Fruit fly (Drosophila melanogaster) whole organism, pupa: ENCODE measurements around the gene Ubc87F.

Experiments used
- CG14655 ChIP-seq: fragments of 200-800 bp; sonication (Bioruptor generic); optimal IDR thresholded peaks from 3 replicates; lab custom pipeline; 2017; ENCODE audit warnings: mild to moderate bottlenecking, missing biosample characterization, missing genetic modification reagents, missing genetic modification characterization
- CG4496 ChIP-seq: fragments of 200-800 bp; sonication (Bioruptor generic); IDR thresholded peaks from 3 replicates; pipeline ENCODE4 v1.3.6; 2022; ENCODE audit warnings: missing biosample characterization, missing genetic modification characterization
- CG8159 ChIP-seq: fragments of 200-800 bp; sonication (Bioruptor generic); optimal IDR thresholded peaks from 3 replicates; lab custom pipeline; 2018; ENCODE audit warnings: missing biosample characterization, mild to moderate bottlenecking, missing genetic modification characterization, moderate library complexity
- D1 ChIP-seq: fragments of 200-800 bp; sonication (Bioruptor generic); optimal IDR thresholded peaks from 2 replicates; lab custom pipeline; 2018; ENCODE audit warnings: missing biosample characterization, mild to moderate bottlenecking, missing genetic modification characterization, moderate library complexity
- Pif1A ChIP-seq: fragments of 200-800 bp; sonication (Bioruptor generic); optimal IDR thresholded peaks from 3 replicates; lab custom pipeline; 2016; ENCODE audit warnings: missing biosample characterization, missing genetic modification characterization
- Pif1B ChIP-seq: fragments of 200-800 bp; sonication (Bioruptor generic); optimal IDR thresholded peaks from 3 replicates; lab custom pipeline; 2016; ENCODE audit warnings: missing biosample characterization, missing genetic modification characterization
- rn ChIP-seq: fragments of 200-800 bp; sonication (Bioruptor generic); IDR thresholded peaks from 2 replicates; pipeline ENCODE4 v1.3.6; 2022; ENCODE audit warnings: missing biosample characterization, missing genetic modification characterization

dm6 chr3R:13700192-13700591, 17.8 kb downstream of the Ubc87F start, which contains the start of gene ninaB:
- no peak for TF ChIP-seq CG8159 (tag; lab: Kevin White, UChicago)
- no peak for TF ChIP-seq rn (GFP tag; lab: Robert Waterston, UW)
- no peak for TF ChIP-seq CG14655 (GFP tag; lab: Kevin White, UChicago)
- no peak for TF ChIP-seq CG4496 (GFP tag; lab: Robert Waterston, UW)
- no peak for TF ChIP-seq Pif1A
- no peak for TF ChIP-seq D1 (tag; lab: Kevin White, UChicago)
- TF ChIP-seq Pif1B (GFP tag; lab: Kevin White, UChicago) = no peak
